Fruit fly (Drosophila melanogaster) whole organism, embryonic: ENCODE data around the gene CG34398.

Experiments
- Adf1 ChIP-seq: fragments of 200-800 bp; sonication (Bioruptor generic); IDR thresholded peaks from 2 replicates; pipeline ENCODE4 v1.3.6; 2022; ENCODE audit warnings: missing biosample characterization, missing genetic modification characterization
- BEAF-32 ChIP-seq: fragments of 200-800 bp; sonication (Bioruptor generic); optimal IDR thresholded peaks from 3 replicates; lab custom pipeline; 2017; ENCODE audit warnings: missing biosample characterization, missing genetic modification characterization, mild to moderate bottlenecking, moderate library complexity, missing genetic modification reagents
- CG10543 ChIP-seq: fragments of 200-800 bp; sonication (Bioruptor generic); optimal IDR thresholded peaks from 3 replicates; lab custom pipeline; 2017; ENCODE audit warnings: missing biosample characterization, mild to moderate bottlenecking, missing genetic modification characterization, moderate library complexity
- CG10959 ChIP-seq: fragments of 200-800 bp; sonication (Bioruptor generic); IDR thresholded peaks from 2 replicates; pipeline ENCODE4 v1.3.6; 2022; ENCODE audit warnings: missing biosample characterization, missing genetic modification characterization
- CG11085 ChIP-seq: fragments of 200-800 bp; sonication (Bioruptor generic); IDR thresholded peaks from 2 replicates; pipeline ENCODE4 v1.3.6; 2022; ENCODE audit warnings: missing biosample characterization, missing genetic modification characterization
- CG11398 ChIP-seq: fragments of 200-800 bp; sonication (Bioruptor generic); optimal IDR thresholded peaks from 2 replicates; lab custom pipeline; 2016; ENCODE audit warnings: missing biosample characterization, missing genetic modification characterization
- CG11696 ChIP-seq: fragments of 200-800 bp; sonication (Bioruptor generic); IDR thresholded peaks from 2 replicates; pipeline ENCODE4 v1.3.6; 2022; ENCODE audit warnings: missing biosample characterization, missing genetic modification characterization
- CG13123 ChIP-seq: fragments of 200-800 bp; sonication (Bioruptor generic); optimal IDR thresholded peaks from 2 replicates; lab custom pipeline; 2016; ENCODE audit warnings: missing biosample characterization, missing genetic modification characterization
- CG14441 ChIP-seq: fragments of 200-800 bp; sonication (Bioruptor generic); IDR thresholded peaks from 2 replicates; pipeline ENCODE4 v1.3.6; 2022; ENCODE audit warnings: missing biosample characterization, missing genetic modification characterization
- CG14860 ChIP-seq: fragments of 200-800 bp; sonication (Bioruptor generic); IDR thresholded peaks from 3 replicates; pipeline ENCODE4 v1.3.6; 2022; ENCODE audit warnings: missing biosample characterization, missing genetic modification characterization; ENCODE audit not compliant: partially characterized antibody
- CG1603 ChIP-seq: fragments of 200-800 bp; sonication (Bioruptor generic); optimal IDR thresholded peaks from 2 replicates; lab custom pipeline; 2019; ENCODE audit warnings: missing biosample characterization, mild to moderate bottlenecking, missing genetic modification characterization, moderate library complexity
- CG17361 ChIP-seq: fragments of 200-800 bp; sonication (Bioruptor generic); IDR thresholded peaks from 3 replicates; pipeline ENCODE4 v1.3.6; 2022; ENCODE audit warnings: missing biosample characterization, missing genetic modification characterization
- CG17568 ChIP-seq: fragments of 200-800 bp; sonication (Bioruptor generic); optimal IDR thresholded peaks from 2 replicates; lab custom pipeline; 2018; ENCODE audit warnings: missing biosample characterization, mild to moderate bottlenecking, missing genetic modification characterization, moderate library complexity
- CG2129 ChIP-seq: fragments of 200-800 bp; sonication (Bioruptor generic); IDR thresholded peaks from 2 replicates; pipeline ENCODE4 v1.3.6; 2022; ENCODE audit warnings: missing biosample characterization, missing genetic modification characterization; ENCODE audit not compliant: partially characterized antibody
- CG2199 ChIP-seq: fragments of 200-800 bp; sonication (Bioruptor generic); IDR thresholded peaks from 3 replicates; pipeline ENCODE4 v1.3.6; 2022; ENCODE audit warnings: missing biosample characterization, missing genetic modification characterization
- CG2889 ChIP-seq: fragments of 200-800 bp; sonication (Bioruptor generic); IDR thresholded peaks from 3 replicates; pipeline ENCODE4 v1.3.6; 2022; ENCODE audit warnings: missing biosample characterization, missing genetic modification characterization
- CG3163 ChIP-seq: fragments of 200-800 bp; sonication (Bioruptor generic); optimal IDR thresholded peaks from 3 replicates; lab custom pipeline; 2016; ENCODE audit warnings: missing biosample characterization, missing genetic modification characterization
- CG5180 ChIP-seq: fragments of 200-800 bp; sonication (Bioruptor generic); optimal IDR thresholded peaks from 3 replicates; lab custom pipeline; 2017; ENCODE audit warnings: missing biosample characterization, missing genetic modification characterization, mild to moderate bottlenecking, moderate library complexity, missing genetic modification reagents
- CG7745 ChIP-seq: fragments of 200-800 bp; sonication (Bioruptor generic); optimal IDR thresholded peaks from 2 replicates; lab custom pipeline; 2018; ENCODE audit warnings: missing biosample characterization, mild to moderate bottlenecking, missing genetic modification characterization, moderate library complexity
- CG9932 ChIP-seq: fragments of 200-800 bp; sonication (Bioruptor generic); IDR thresholded peaks from 2 replicates; pipeline ENCODE4 v1.3.6; 2022; ENCODE audit warnings: missing biosample characterization, missing genetic modification characterization
- CoRest ChIP-seq: fragments of 200-800 bp; sonication (Bioruptor generic); optimal IDR thresholded peaks from 3 replicates; lab custom pipeline; 2018; ENCODE audit warnings: missing biosample characterization, mild to moderate bottlenecking, missing genetic modification characterization, moderate library complexity
- D19A ChIP-seq: fragments of 200-800 bp; optimal IDR thresholded peaks from 3 replicates; lab custom pipeline; 2019; ENCODE audit warnings: missing biosample characterization, mild to moderate bottlenecking, missing genetic modification characterization, moderate library complexity
- Deaf1 ChIP-seq: fragments of 200-800 bp; optimal IDR thresholded peaks from 3 replicates; lab custom pipeline; 2019; ENCODE audit warnings: missing biosample characterization, mild to moderate bottlenecking, missing genetic modification characterization, moderate library complexity
- Dll ChIP-seq: fragments of 200-800 bp; sonication (Bioruptor generic); IDR thresholded peaks from 4 replicates; pipeline ENCODE4 v1.3.6; 2022; ENCODE audit warnings: missing biosample characterization, missing genetic modification characterization; ENCODE audit not compliant: partially characterized antibody
- Eip74EF ChIP-seq, 2 experiments: fragments of 200-800 bp in 1 of 2; fragments of >200 bp in 1 of 2; sonication (Bioruptor generic) in 1 of 2; optimal IDR thresholded peaks; 2 replicates each; lab custom pipeline; 2017 to 2019; ENCODE audit warnings: missing biosample characterization in 2 of 2, missing genetic modification characterization in 2 of 2, mild to moderate bottlenecking in 1 of 2, moderate library complexity in 1 of 2
- Elba2 ChIP-seq: fragments of 200-800 bp; sonication (Bioruptor generic); optimal IDR thresholded peaks from 3 replicates; lab custom pipeline; 2016; ENCODE audit warnings: missing biosample characterization, missing genetic modification characterization
- Lim3 ChIP-seq: fragments of 200-800 bp; sonication (Bioruptor generic); IDR thresholded peaks from 2 replicates; pipeline ENCODE4 v1.3.6; 2022; ENCODE audit warnings: missing biosample characterization, missing genetic modification characterization
- NC2α ChIP-seq: fragments of 200-800 bp; sonication (Bioruptor generic); optimal IDR thresholded peaks from 2 replicates; lab custom pipeline; 2016; ENCODE audit warnings: missing biosample characterization, missing genetic modification characterization
- Oaz ChIP-seq: fragments of 200-800 bp; sonication (Bioruptor generic); IDR thresholded peaks from 2 replicates; pipeline ENCODE4 v1.3.6; 2022; ENCODE audit warnings: missing biosample characterization, missing genetic modification characterization
- abd-A ChIP-seq: fragments of 200-800 bp; sonication (Bioruptor generic); optimal IDR thresholded peaks from 3 replicates; lab custom pipeline; 2019; ENCODE audit warnings: missing biosample characterization, mild to moderate bottlenecking, missing genetic modification characterization, moderate library complexity
- ash1 ChIP-seq: fragments of 200-800 bp; sonication (Bioruptor generic); optimal IDR thresholded peaks from 2 replicates; lab custom pipeline; 2018; ENCODE audit warnings: missing biosample characterization, mild to moderate bottlenecking, missing genetic modification characterization
- bigmax ChIP-seq: fragments of 200-800 bp; sonication (Bioruptor generic); optimal IDR thresholded peaks from 2 replicates; lab custom pipeline; 2018; ENCODE audit warnings: missing biosample characterization, mild to moderate bottlenecking, missing genetic modification characterization
- dimm ChIP-seq: fragments of 200-800 bp; sonication (Bioruptor generic); IDR thresholded peaks from 2 replicates; pipeline ENCODE4 v1.3.6; 2022; ENCODE audit warnings: missing biosample characterization, missing genetic modification characterization
- emc ChIP-seq: fragments of 200-800 bp; sonication (Bioruptor generic); optimal IDR thresholded peaks from 2 replicates; lab custom pipeline; 2016; ENCODE audit warnings: missing biosample characterization, missing genetic modification characterization
- eyg ChIP-seq: fragments of 200-800 bp; sonication (Bioruptor generic); optimal IDR thresholded peaks from 3 replicates; lab custom pipeline; 2016; ENCODE audit warnings: missing biosample characterization, missing genetic modification characterization
- gce ChIP-seq: fragments of 200-800 bp; sonication (Bioruptor generic); IDR thresholded peaks from 3 replicates; pipeline ENCODE4 v1.3.6; 2022; ENCODE audit warnings: missing biosample characterization, missing genetic modification characterization
- gcm ChIP-seq: fragments of 200-800 bp; sonication (Bioruptor generic); optimal IDR thresholded peaks from 2 replicates; lab custom pipeline; 2019; ENCODE audit warnings: missing biosample characterization, mild to moderate bottlenecking, missing genetic modification characterization, moderate library complexity
- gcm2 ChIP-seq: fragments of 200-800 bp; sonication (Bioruptor generic); optimal IDR thresholded peaks from 2 replicates; lab custom pipeline; 2016; ENCODE audit warnings: missing biosample characterization, missing genetic modification characterization
- hb ChIP-seq: fragments of 200-800 bp; sonication (Bioruptor generic); IDR thresholded peaks from 3 replicates; pipeline ENCODE4 v1.3.6; 2022; ENCODE audit warnings: missing biosample characterization, missing genetic modification characterization; ENCODE audit not compliant: partially characterized antibody
- pan ChIP-seq, 4 experiments: fragments of >200 bp in 3 of 4; fragments of 200-800 bp in 1 of 4; sonication (Bioruptor generic) in 1 of 4; optimal IDR thresholded peaks in 3 of 4; IDR thresholded peaks in 1 of 4; 2 replicates each; pipeline versions ENCODE4 v1.3.6 to Lab custom; 2017 to 2022; ENCODE audit warnings: missing biosample characterization in 2 of 4, missing genetic modification characterization in 2 of 4, mixed read lengths in 1 of 4
- pita ChIP-seq: fragments of 200-800 bp; sonication (Bioruptor generic); optimal IDR thresholded peaks from 2 replicates; lab custom pipeline; 2017; ENCODE audit warnings: missing biosample characterization, mild to moderate bottlenecking, missing genetic modification characterization
- rib ChIP-seq: fragments of 200-800 bp; sonication (Bioruptor generic); IDR thresholded peaks from 2 replicates; pipeline ENCODE4 v1.3.6; 2022; ENCODE audit warnings: missing biosample characterization, missing genetic modification characterization
- run ChIP-seq: fragments of 200-800 bp; sonication (Bioruptor generic); optimal IDR thresholded peaks from 3 replicates; lab custom pipeline; 2018; ENCODE audit warnings: missing biosample characterization, mild to moderate bottlenecking, missing genetic modification characterization
- slp2 ChIP-seq: fragments of 200-800 bp; sonication (Bioruptor generic); optimal IDR thresholded peaks from 2 replicates; lab custom pipeline; 2016; ENCODE audit warnings: missing biosample characterization, missing genetic modification characterization
- sna ChIP-seq: fragments of 200-800 bp; sonication (Bioruptor generic); IDR thresholded peaks from 2 replicates; pipeline ENCODE4 v1.3.6; 2022; ENCODE audit warnings: missing biosample characterization, missing genetic modification characterization; ENCODE audit not compliant: partially characterized antibody
- sqz ChIP-seq: fragments of 200-800 bp; sonication (Bioruptor generic); optimal IDR thresholded peaks from 3 replicates; lab custom pipeline; 2018; ENCODE audit warnings: missing biosample characterization, mild to moderate bottlenecking, missing genetic modification characterization
- tgo ChIP-seq: fragments of 200-800 bp; sonication (Bioruptor generic); IDR thresholded peaks from 3 replicates; pipeline ENCODE4 v1.3.6; 2022; ENCODE audit warnings: missing biosample characterization, missing genetic modification characterization
- tio ChIP-seq: fragments of 200-800 bp; sonication (Bioruptor generic); optimal IDR thresholded peaks from 2 replicates; lab custom pipeline; 2017; ENCODE audit warnings: missing biosample characterization, missing genetic modification characterization, inconsistent platforms
- unc-4 ChIP-seq: fragments of 200-800 bp; sonication (Bioruptor generic); IDR thresholded peaks from 2 replicates; pipeline ENCODE4 v1.3.6; 2022; ENCODE audit warnings: missing biosample characterization, missing genetic modification characterization; ENCODE audit not compliant: partially characterized antibody
- usp ChIP-seq: fragments of >200 bp; optimal IDR thresholded peaks from 2 replicates; lab custom pipeline; 2017; ENCODE audit warnings: missing biosample characterization, missing genetic modification characterization

Gene CG34398

dm6 chr2L:8937003-8937402 is 38.4 kb downstream of the CG34398 start, which contains the start of gene Tsp29Fb (continued):
- TF ChIP-seq sna (no peak), CG17568 (GFP tag; lab: Kevin White, UChicago) (peak; percentile 38), bigmax (GFP tag; lab: Kevin White, UChicago) (no peak), tio (peak; percentile 55), CG7745 (tag; lab: Kevin White, UChicago) (no peak), gcm (GFP tag; lab: Kevin White, UChicago) (peak; percentile 43), CG11398 (no peak), usp (GFP tag; lab: Kevin White, UChicago) (no peak), Adf1 (peak; percentile 50; the same call in 1 of the 2 replicates), Lim3 (GFP tag; lab: Robert Waterston, UW) (no peak), CG14860 (GFP tag; lab: Robert Waterston, UW) (no peak), ash1 (no peak), abd-A (tag; lab: Kevin White, UChicago) (no peak), CG17361 (GFP tag; lab: Robert Waterston, UW) (peak; percentile 78), NC2α (GFP tag; lab: Kevin White, UChicago) (no peak), CG14441 (peak; percentile 65), CG5180 (peak; percentile 60), D19A (tag; lab: Kevin White, UChicago) (peak; percentile 72), CG1603 (tag; lab: Kevin White, UChicago) (peak; percentile 36), CG10543 (GFP tag; lab: Kevin White, UChicago) (peak; percentile 77), gcm2 (GFP tag; lab: Kevin White, UChicago) (no peak), pita (GFP tag; lab: Kevin White, UChicago) (no peak), CG2129 (no peak), pan (optimal IDR thresholded peaks at IDR 0.05; lab: Kevin White, UChicago) (no peak), pan (GFP tag; optimal IDR thresholded peaks at IDR 0.05 in 1 of 2, IDR thresholded peaks at IDR 0.05 in 1 of 2) (peak in 1 of 2 experiments; percentile 66), Deaf1 (tag; lab: Kevin White, UChicago) (peak; percentile 61), Oaz (GFP tag; lab: Robert Waterston, UW) (peak; percentile 38; the same call in 1 of the 2 replicates), CG11696 (GFP tag; lab: Robert Waterston, UW) (no peak), gce (GFP tag; lab: Robert Waterston, UW) (no peak), dimm (no peak), BEAF-32 (GFP tag; lab: Kevin White, UChicago) (no peak), Dll (GFP tag; lab: Robert Waterston, UW) (no peak), eyg (peak; percentile 17), rib (GFP tag; lab: Robert Waterston, UW) (no peak), CG3163 (GFP tag; lab: Kevin White, UChicago) (no peak), CG9932 (GFP tag; lab: Robert Waterston, UW) (peak; percentile 72), tgo (peak; percentile 80), hb (GFP tag; lab: Robert Waterston, UW) (no peak), unc-4 (GFP tag; lab: Robert Waterston, UW) (no peak), CG13123 (GFP tag; lab: Kevin White, UChicago) (no peak), emc (GFP tag; lab: Kevin White, UChicago) (no peak), Elba2 (GFP tag; lab: Kevin White, UChicago) (no peak), CG2889 (GFP tag; lab: Robert Waterston, UW) (no peak), CoRest (tag; lab: Kevin White, UChicago) (peak; percentile 85), CG11085 (GFP tag; lab: Robert Waterston, UW) (0 out of 2 replicates have a peak, but pooled peaks have one; percentile 21), CG10959 (GFP tag; lab: Robert Waterston, UW) (no peak), run (tag; lab: Kevin White, UChicago) (peak; percentile 52), Eip74EF (GFP tag; optimal IDR thresholded peaks at IDR 0.05; lab: Kevin White, UChicago) (peak in 1 of 2 experiments; percentile 68), CG2199 (GFP tag; lab: Robert Waterston, UW) (no peak), sqz (GFP tag; lab: Kevin White, UChicago) (no peak), slp2 (GFP tag; lab: Kevin White, UChicago) (peak; percentile 45)
